Worm (Caenorhabditis elegans) whole organism, L2 larva: ENCODE results near the gene Y17G7B.17.

Experiments
- C34F6.9 ChIP-seq: fragments of 150-350 bp; optimal IDR thresholded peaks from 2 replicates; lab custom pipeline; 2014; ENCODE audit warnings: missing biosample characterization, missing genetic modification characterization
- F13H6.1 ChIP-seq: sonication (generic microtip); optimal IDR thresholded peaks from 2 replicates; lab custom pipeline; 2016; ENCODE audit warnings: missing genetic modification characterization, missing compliant biosample characterization
- R02D3.7 ChIP-seq: fragments of 150-350 bp; optimal IDR thresholded peaks from 2 replicates; lab custom pipeline; 2014; ENCODE audit warnings: missing biosample characterization, missing genetic modification characterization
- Y55F3AM.14 ChIP-seq: fragments of 200-800 bp; sonication (Bioruptor generic); optimal IDR thresholded peaks from 2 replicates; lab custom pipeline; 2018; ENCODE audit warnings: mild to moderate bottlenecking, missing genetic modification characterization, missing compliant biosample characterization
- ZK546.5 ChIP-seq: sonication (generic microtip); optimal IDR thresholded peaks from 2 replicates; lab custom pipeline; 2017; ENCODE audit warnings: missing biosample characterization, missing genetic modification characterization
- alr-1 ChIP-seq: fragments of 150-350 bp; optimal IDR thresholded peaks from 2 replicates; lab custom pipeline; 2014; ENCODE audit warnings: missing biosample characterization, missing genetic modification characterization
- aly-2 ChIP-seq: fragments of 150-350 bp; optimal IDR thresholded peaks from 2 replicates; lab custom pipeline; 2014; ENCODE audit warnings: missing biosample characterization, missing genetic modification characterization
- ama-1 ChIP-seq: fragments of 150-350 bp; optimal IDR thresholded peaks from 2 replicates; lab custom pipeline; 2018; ENCODE audit warnings: inconsistent platforms
- blmp-1 ChIP-seq: sonication (generic microtip); optimal IDR thresholded peaks from 2 replicates; lab custom pipeline; 2017; ENCODE audit warnings: missing genetic modification characterization, mild to moderate bottlenecking, missing compliant biosample characterization, antibody characterized with exemption, moderate library complexity; ENCODE audit not compliant: insufficient read depth
- ceh-16 ChIP-seq: fragments of 150-350 bp; optimal IDR thresholded peaks from 2 replicates; lab custom pipeline; 2014; ENCODE audit warnings: missing biosample characterization, missing genetic modification characterization
- ceh-82 ChIP-seq: fragments of 150-350 bp; optimal IDR thresholded peaks from 2 replicates; lab custom pipeline; 2014; ENCODE audit warnings: missing biosample characterization, missing genetic modification characterization
- crh-2 ChIP-seq: sonication (generic microtip); optimal IDR thresholded peaks from 2 replicates; lab custom pipeline; 2017; ENCODE audit warnings: missing biosample characterization, missing genetic modification characterization
- dmd-4 ChIP-seq: sonication (generic microtip); optimal IDR thresholded peaks from 2 replicates; lab custom pipeline; 2017; ENCODE audit warnings: missing biosample characterization, missing genetic modification characterization
- egl-27 ChIP-seq: sonication (generic microtip); optimal IDR thresholded peaks from 3 replicates; lab custom pipeline; 2017; ENCODE audit warnings: missing biosample characterization, missing genetic modification reagents, missing genetic modification characterization
- elt-1 ChIP-seq: fragments of 150-350 bp; optimal IDR thresholded peaks from 2 replicates; lab custom pipeline; 2014; ENCODE audit warnings: missing biosample characterization, missing genetic modification characterization
- elt-3 ChIP-seq: sonication (generic microtip); optimal IDR thresholded peaks from 2 replicates; lab custom pipeline; 2017; ENCODE audit warnings: missing biosample characterization, missing genetic modification characterization
- fos-1 ChIP-seq: fragments of 150-350 bp; optimal IDR thresholded peaks from 2 replicates; lab custom pipeline; 2014; ENCODE audit warnings: missing biosample characterization, missing genetic modification characterization
- gmeb-1 ChIP-seq: fragments of 150-350 bp; optimal IDR thresholded peaks from 2 replicates; lab custom pipeline; 2014; ENCODE audit warnings: missing biosample characterization, missing genetic modification characterization
- lin-11 ChIP-seq: fragments of 150-350 bp; sonication (generic microtip); optimal IDR thresholded peaks from 2 replicates; lab custom pipeline; 2014; ENCODE audit warnings: missing biosample characterization, missing genetic modification characterization, inconsistent platforms, mixed read lengths
- lin-13 ChIP-seq: fragments of 150-350 bp; optimal IDR thresholded peaks from 2 replicates; lab custom pipeline; 2014; ENCODE audit warnings: missing biosample characterization, missing genetic modification reagents, missing genetic modification characterization
- lin-39 ChIP-seq: fragments of 150-350 bp; optimal IDR thresholded peaks from 2 replicates; lab custom pipeline; 2014; ENCODE audit warnings: missing biosample characterization, missing genetic modification reagents, missing genetic modification characterization
- lsy-2 ChIP-seq, 2 experiments: fragments of 150-350 bp in 1 of 2; sonication (generic microtip) in 1 of 2; optimal IDR thresholded peaks; 2 replicates each; lab custom pipeline; 2014 to 2017; ENCODE audit warnings: missing biosample characterization in 2 of 2, missing genetic modification characterization in 2 of 2
- mab-5 ChIP-seq: fragments of 150-350 bp; optimal IDR thresholded peaks from 2 replicates; lab custom pipeline; 2014; ENCODE audit warnings: missing biosample characterization, missing genetic modification characterization
- mbf-1 ChIP-seq: sonication (generic microtip); optimal IDR thresholded peaks from 2 replicates; lab custom pipeline; 2017; ENCODE audit warnings: missing biosample characterization, missing genetic modification characterization
- mdl-1 ChIP-seq, 2 experiments: fragments of 150-350 bp in 1 of 2; sonication (generic microtip) in 1 of 2; optimal IDR thresholded peaks; 2 replicates each; lab custom pipeline; 2017; ENCODE audit warnings: missing biosample characterization in 2 of 2, missing genetic modification characterization in 2 of 2
- nhr-10 ChIP-seq: sonication (generic microtip); optimal IDR thresholded peaks from 2 replicates; lab custom pipeline; 2017; ENCODE audit warnings: missing biosample characterization, missing genetic modification characterization
- nhr-11 ChIP-seq: fragments of 150-350 bp; optimal IDR thresholded peaks from 2 replicates; lab custom pipeline; 2014; ENCODE audit warnings: missing biosample characterization, missing genetic modification characterization
- nhr-12 ChIP-seq: fragments of 150-350 bp; optimal IDR thresholded peaks from 2 replicates; lab custom pipeline; 2014; ENCODE audit warnings: missing biosample characterization, missing genetic modification characterization
- nhr-129 ChIP-seq: fragments of 150-350 bp; optimal IDR thresholded peaks from 2 replicates; lab custom pipeline; 2014; ENCODE audit warnings: missing biosample characterization, missing genetic modification characterization
- nhr-21 ChIP-seq: fragments of 150-350 bp; optimal IDR thresholded peaks from 2 replicates; lab custom pipeline; 2014; ENCODE audit warnings: missing biosample characterization, missing genetic modification characterization
- nhr-23 ChIP-seq: fragments of 150-350 bp; optimal IDR thresholded peaks from 2 replicates; lab custom pipeline; 2014; ENCODE audit warnings: missing biosample characterization, missing genetic modification reagents, missing genetic modification characterization
- nhr-237 ChIP-seq: fragments of 150-350 bp; optimal IDR thresholded peaks from 2 replicates; lab custom pipeline; 2014; ENCODE audit warnings: missing biosample characterization, missing genetic modification characterization
- nhr-25 ChIP-seq: fragments of 150-350 bp; sonication (generic microtip); optimal IDR thresholded peaks from 3 replicates; lab custom pipeline; 2014; ENCODE audit warnings: missing biosample characterization, missing genetic modification characterization
- nhr-6 ChIP-seq: fragments of 150-350 bp; optimal IDR thresholded peaks from 2 replicates; lab custom pipeline; 2014; ENCODE audit warnings: missing biosample characterization, missing genetic modification characterization
- nhr-77 ChIP-seq: fragments of 150-350 bp; optimal IDR thresholded peaks from 2 replicates; lab custom pipeline; 2014; ENCODE audit warnings: missing biosample characterization, missing genetic modification characterization
- peb-1 ChIP-seq: fragments of 150-350 bp; optimal IDR thresholded peaks from 2 replicates; lab custom pipeline; 2014; ENCODE audit warnings: missing biosample characterization, missing genetic modification characterization
- sem-4 ChIP-seq: fragments of 150-350 bp; optimal IDR thresholded peaks from 2 replicates; lab custom pipeline; 2014; ENCODE audit warnings: missing biosample characterization, missing genetic modification reagents, missing genetic modification characterization
- skn-1 ChIP-seq: sonication (generic microtip); optimal IDR thresholded peaks from 2 replicates; lab custom pipeline; 2017; ENCODE audit warnings: missing biosample characterization, missing genetic modification characterization
- sma-3 ChIP-seq: sonication (generic microtip); optimal IDR thresholded peaks from 2 replicates; lab custom pipeline; 2016; ENCODE audit warnings: missing genetic modification reagents, missing genetic modification characterization, missing compliant biosample characterization
- sma-9 ChIP-seq, 2 experiments: fragments of 150-350 bp in 1 of 2; sonication (generic microtip) in 1 of 2; optimal IDR thresholded peaks; 2 replicates each; lab custom pipeline; 2014 to 2016; ENCODE audit warnings: missing genetic modification characterization in 2 of 2, mild to moderate bottlenecking in 1 of 2, missing biosample characterization in 1 of 2, missing compliant biosample characterization in 1 of 2, missing genetic modification reagents in 1 of 2, moderate library complexity in 1 of 2
- snpc-4 ChIP-seq: fragments of 150-350 bp; optimal IDR thresholded peaks from 2 replicates; lab custom pipeline; 2014; ENCODE audit warnings: missing biosample characterization, missing genetic modification characterization
- unc-39 ChIP-seq: fragments of 150-350 bp; optimal IDR thresholded peaks from 2 replicates; lab custom pipeline; 2014; ENCODE audit warnings: missing biosample characterization, missing genetic modification characterization
- unc-55 ChIP-seq: fragments of 150-350 bp; sonication (generic microtip); optimal IDR thresholded peaks from 3 replicates; lab custom pipeline; 2014; ENCODE audit warnings: missing biosample characterization, missing genetic modification reagents, missing genetic modification characterization
- unc-62 ChIP-seq: fragments of 150-350 bp; optimal IDR thresholded peaks from 2 replicates; lab custom pipeline; 2014; ENCODE audit warnings: missing biosample characterization, missing genetic modification reagents, missing genetic modification characterization
- zag-1 ChIP-seq: fragments of 150-350 bp; optimal IDR thresholded peaks from 2 replicates; lab custom pipeline; 2014; ENCODE audit warnings: missing biosample characterization, missing genetic modification characterization
- ztf-1 ChIP-seq: fragments of 200-800 bp; sonication (Bioruptor generic); conservative IDR thresholded peaks from 2 replicates; pipeline ENCODE4 v1.3.6; 2022; ENCODE audit warnings: missing genetic modification characterization, missing compliant biosample characterization
- ztf-11 ChIP-seq: sonication (generic microtip); optimal IDR thresholded peaks from 2 replicates; lab custom pipeline; 2017; ENCODE audit warnings: missing biosample characterization, missing genetic modification characterization
- ztf-4 ChIP-seq: fragments of 150-350 bp; optimal IDR thresholded peaks from 2 replicates; lab custom pipeline; 2014; ENCODE audit warnings: missing biosample characterization, missing genetic modification characterization

The Y17G7B.17 gene

DNA sequence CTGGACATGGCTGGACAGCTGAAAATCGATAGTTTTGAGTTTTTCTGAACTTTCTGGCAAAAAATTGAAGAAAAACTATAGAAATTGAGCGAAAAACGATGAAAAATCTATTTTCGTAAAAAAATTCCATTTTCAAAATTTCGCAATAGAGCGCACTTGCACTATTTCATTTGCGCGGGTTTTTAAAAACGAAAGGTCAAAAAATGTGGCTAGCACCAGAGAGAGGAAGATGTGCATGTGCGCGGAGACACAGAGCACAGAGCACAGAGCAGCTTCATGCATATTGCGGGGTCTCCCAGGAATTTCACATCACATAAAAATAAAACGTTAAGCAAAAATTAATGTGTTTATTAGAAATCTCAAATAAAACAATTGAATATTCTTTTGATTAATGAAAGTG lies 8.1 kb upstream of the Y17G7B.17 start, which contains the start of gene Y17G7B.18 (continued):
- peak; percentile 35 for TF ChIP-seq nhr-6 (tag; lab: Kevin White, UChicago)
- TF ChIP-seq C34F6.9 (tag; lab: Kevin White, UChicago) = peak; percentile 90
- no peak for TF ChIP-seq ceh-16 (tag; lab: Kevin White, UChicago)
- TF ChIP-seq ama-1 = no peak
- TF ChIP-seq elt-3 (tag; lab: Kevin White, UChicago) = no peak
- peak; percentile 96 for TF ChIP-seq gmeb-1 (tag; lab: Kevin White, UChicago)
- peak; percentile 68 for TF ChIP-seq crh-2 (tag; lab: Kevin White, UChicago)
- TF ChIP-seq blmp-1 (tag; lab: Kevin White, UChicago) = no peak
- TF ChIP-seq ceh-82 = no peak
- peak; percentile 18 for TF ChIP-seq sma-3 (GFP tag; lab: Kevin White, UChicago)
- peak; percentile 72 to 83 for TF ChIP-seq lsy-2 (tag; optimal IDR thresholded peaks at IDR 0.05; lab: Kevin White, UChicago)
- no peak for TF ChIP-seq lin-39 (tag; lab: Kevin White, UChicago)
- peak in 1 of 2 experiments; percentile 57 for TF ChIP-seq mdl-1 (tag; optimal IDR thresholded peaks at IDR 0.05; lab: Kevin White, UChicago)
- no peak for TF ChIP-seq nhr-23
- TF ChIP-seq lin-11 = no peak

DNA sequence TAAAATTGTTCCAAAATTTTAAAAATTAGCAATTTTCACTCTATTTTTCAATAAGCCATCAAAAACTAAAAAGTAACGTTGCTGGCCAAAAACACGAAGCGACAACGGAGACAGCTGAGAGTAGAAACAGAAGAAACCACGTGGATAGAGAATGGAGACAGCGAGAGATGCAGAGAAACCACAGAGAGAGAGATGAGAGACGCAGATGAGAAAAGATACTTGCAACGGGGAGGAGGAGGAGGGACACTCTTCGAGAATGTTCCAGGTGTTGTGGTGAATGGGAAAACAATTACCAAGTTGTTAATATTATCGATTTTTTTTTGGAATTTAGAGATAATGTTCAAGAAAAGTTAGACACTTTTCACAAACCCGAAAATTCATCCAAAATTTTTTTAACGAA lies 2.6 kb upstream of the Y17G7B.17 start:
- TF ChIP-seq mbf-1 (no peak), sem-4 (tag; lab: Kevin White, UChicago) (peak; percentile 93), ceh-16 (tag; lab: Kevin White, UChicago) (peak; percentile 13), lin-13 (peak; percentile 90), skn-1 (tag; lab: Kevin White, UChicago) (peak; percentile 71), gmeb-1 (tag; lab: Kevin White, UChicago) (peak; percentile 85), nhr-6 (tag; lab: Kevin White, UChicago) (peak; percentile 94), lin-11 (peak; percentile 76), unc-55 (GFP tag; lab: Kevin White, UChicago) (peak; percentile 90), Y55F3AM.14 (peak; percentile 74), nhr-10 (peak; percentile 76), zag-1 (tag; lab: Kevin White, UChicago) (peak; percentile 71), alr-1 (tag; lab: Kevin White, UChicago) (no peak), sma-9 (GFP tag; optimal IDR thresholded peaks at IDR 0.05; lab: Kevin White, UChicago) (peak; percentile 91), sma-9 (tag; optimal IDR thresholded peaks at IDR 0.05; lab: Kevin White, UChicago) (no peak), nhr-12 (tag; lab: Kevin White, UChicago) (peak; percentile 32), unc-39 (tag; lab: Kevin White, UChicago) (no peak), crh-2 (tag; lab: Kevin White, UChicago) (peak; percentile 99), ama-1 (peak; percentile 92), ZK546.5 (tag; lab: Kevin White, UChicago) (peak; percentile 39), R02D3.7 (tag; lab: Kevin White, UChicago) (no peak), aly-2 (tag; lab: Kevin White, UChicago) (no peak), elt-1 (tag; lab: Kevin White, UChicago) (no peak), ztf-1 (GFP tag; lab: Robert Waterston, UW) (no peak), fos-1 (tag; lab: Kevin White, UChicago) (peak; percentile 94), egl-27 (tag; lab: Kevin White, UChicago) (peak; percentile 92), nhr-21 (tag; lab: Kevin White, UChicago) (peak; percentile 89), nhr-237 (peak; percentile 42), ceh-82 (no peak), nhr-77 (tag; lab: Kevin White, UChicago) (peak; percentile 52), unc-62 (GFP tag; lab: Kevin White, UChicago) (no peak), sma-3 (GFP tag; lab: Kevin White, UChicago) (peak; percentile 96), peb-1 (no peak), nhr-23 (no peak), C34F6.9 (tag; lab: Kevin White, UChicago) (peak; percentile 100), mdl-1 (tag; optimal IDR thresholded peaks at IDR 0.05; lab: Kevin White, UChicago) (peak; percentile 83 to 98), snpc-4 (peak; percentile 86), nhr-129 (tag; lab: Kevin White, UChicago) (peak; percentile 95), ztf-11 (tag; lab: Kevin White, UChicago) (no peak), nhr-25 (tag; lab: Kevin White, UChicago) (peak; percentile 92), ztf-4 (peak; percentile 97), lin-39 (tag; lab: Kevin White, UChicago) (no peak), mab-5 (tag; lab: Kevin White, UChicago) (peak; percentile 85), F13H6.1 (peak; percentile 94), blmp-1 (tag; lab: Kevin White, UChicago) (peak; percentile 78), dmd-4 (no peak), lsy-2 (tag; optimal IDR thresholded peaks at IDR 0.05; lab: Kevin White, UChicago) (peak; percentile 80 to 94), elt-3 (tag; lab: Kevin White, UChicago) (no peak), nhr-11 (tag; lab: Kevin White, UChicago) (no peak)
